Fruit fly (Drosophila melanogaster) whole organism, adult: ENCODE measurements around the gene otu.

Source experiments
- CG11617 ChIP-seq: fragments of 200-800 bp; sonication (Bioruptor generic); optimal IDR thresholded peaks from 2 replicates; lab custom pipeline; 2017; ENCODE audit warnings: mild to moderate bottlenecking, missing biosample characterization, missing genetic modification reagents, missing genetic modification characterization
- CG12768 ChIP-seq: fragments of 200-800 bp; sonication (Bioruptor generic); optimal IDR thresholded peaks from 2 replicates; lab custom pipeline; 2017; ENCODE audit warnings: missing biosample characterization, missing genetic modification characterization, mild to moderate bottlenecking, moderate library complexity, missing genetic modification reagents
- CG14711 ChIP-seq: fragments of 200-800 bp; sonication (Bioruptor generic); optimal IDR thresholded peaks from 2 replicates; lab custom pipeline; 2018; ENCODE audit warnings: missing biosample characterization, mild to moderate bottlenecking, missing genetic modification characterization, moderate library complexity
- CG1620 ChIP-seq: fragments of 200-800 bp; sonication (Bioruptor generic); optimal IDR thresholded peaks from 2 replicates; lab custom pipeline; 2016; ENCODE audit warnings: missing biosample characterization, missing genetic modification characterization
- Hr96 ChIP-seq: fragments of 200-800 bp; sonication (Bioruptor generic); optimal IDR thresholded peaks from 2 replicates; lab custom pipeline; 2016; ENCODE audit warnings: missing biosample characterization, missing genetic modification characterization
- Mnt ChIP-seq: fragments of 200-800 bp; sonication (Bioruptor generic); optimal IDR thresholded peaks from 2 replicates; lab custom pipeline; 2016; ENCODE audit warnings: missing biosample characterization, mild to moderate bottlenecking, missing genetic modification characterization
- bab1 ChIP-seq: fragments of 200-800 bp; sonication (Bioruptor generic); optimal IDR thresholded peaks from 3 replicates; lab custom pipeline; 2019; ENCODE audit warnings: missing biosample characterization, mild to moderate bottlenecking, missing genetic modification characterization, moderate library complexity
- cic ChIP-seq: fragments of 200-800 bp; sonication (Bioruptor generic); optimal IDR thresholded peaks from 2 replicates; lab custom pipeline; 2017; ENCODE audit warnings: missing biosample characterization, mild to moderate bottlenecking, missing genetic modification characterization, moderate library complexity
- cnc ChIP-seq, 2 experiments: fragments of >200 bp; optimal IDR thresholded peaks; 2 replicates each; lab custom pipeline; 2017
- kay ChIP-seq: fragments of 200-800 bp; sonication (Bioruptor generic); peaks from one replicate; lab custom pipeline; 2016; ENCODE audit warnings: missing biosample characterization, missing genetic modification characterization, borderline replicate concordance
- ovo ChIP-seq: fragments of 200-800 bp; sonication (Bioruptor generic); optimal IDR thresholded peaks from 2 replicates; lab custom pipeline; 2016; ENCODE audit warnings: missing biosample characterization, missing genetic modification characterization
- tj ChIP-seq: fragments of 200-800 bp; sonication (Bioruptor generic); optimal IDR thresholded peaks from 3 replicates; lab custom pipeline; 2017; ENCODE audit warnings: missing biosample characterization, mild to moderate bottlenecking, missing genetic modification characterization, moderate library complexity
- toe ChIP-seq: fragments of 200-800 bp; sonication (Bioruptor generic); optimal IDR thresholded peaks from 2 replicates; lab custom pipeline; 2016; ENCODE audit warnings: missing biosample characterization, missing genetic modification characterization

dm6 chrX:8505023-8505604 is 15.8 kb upstream of the otu start:
- TF ChIP-seq cnc (optimal IDR thresholded peaks at IDR 0.05; lab: Kevin White, UChicago) (no peak), CG11617 (GFP tag; lab: Kevin White, UChicago) (no peak), tj (GFP tag; lab: Kevin White, UChicago) (no peak), Mnt (GFP tag; lab: Kevin White, UChicago) (no peak), CG1620 (no peak), CG14711 (tag; lab: Kevin White, UChicago) (no peak), ovo (GFP tag; lab: Kevin White, UChicago) (no peak), bab1 (no peak), cic (GFP tag; lab: Kevin White, UChicago) (no peak), toe (GFP tag; lab: Kevin White, UChicago) (no peak), kay (GFP tag; lab: Kevin White, UChicago) (no peak), CG12768 (GFP tag; lab: Kevin White, UChicago) (no peak), Hr96 (GFP tag; lab: Kevin White, UChicago) (no peak)
